Worm (Caenorhabditis elegans): ENCODE results near the gene R08C7.5.

ce11 chrIV:4393488-4393887, 36.5 kb upstream of the R08C7.5 start:
- TF ChIP-seq cog-1 (tag; optimal IDR thresholded peaks at IDR 0.05), result no peak
- TF ChIP-seq ref-1 (GFP tag; conservative IDR thresholded peaks at IDR 0.05), result no peak
- TF ChIP-seq tab-1 (GFP tag; IDR thresholded peaks at IDR 0.05), result no peak
- no peak for TF ChIP-seq ztf-29 (GFP tag; IDR thresholded peaks at IDR 0.05)
- no peak for TF ChIP-seq flt-1 (GFP tag; IDR thresholded peaks at IDR 0.05)
- no peak for TF ChIP-seq klf-2 (GFP tag; conservative IDR thresholded peaks at IDR 0.05)
- no peak for TF ChIP-seq T22C8.4 (GFP tag; IDR thresholded peaks at IDR 0.05)
- no peak for TF ChIP-seq med-1 (GFP tag; optimal IDR thresholded peaks at IDR 0.05; ENCODE audit: insufficient read depth)
